Worm (Caenorhabditis elegans) whole organism, L4 larva: ENCODE measurements around the gene ZK1320.3.

Source experiments
- D1046.2 ChIP-seq: fragments of 200-800 bp; sonication (Bioruptor generic); IDR thresholded peaks from 2 replicates; pipeline ENCODE4 v1.3.6; 2022; ENCODE audit warnings: missing genetic modification characterization, missing compliant biosample characterization
- F10B5.3 ChIP-seq: sonication (generic microtip); optimal IDR thresholded peaks from 2 replicates; lab custom pipeline; 2016; ENCODE audit warnings: mild to moderate bottlenecking, missing genetic modification characterization, missing compliant biosample characterization
- F26F4.8 ChIP-seq: fragments of 200-800 bp; sonication (Bioruptor generic); conservative IDR thresholded peaks from 2 replicates; pipeline ENCODE4 v1.3.6; 2022; ENCODE audit warnings: missing genetic modification characterization, missing compliant biosample characterization
- T26A8.4 ChIP-seq: fragments of 200-800 bp; sonication (Bioruptor generic); IDR thresholded peaks from 2 replicates; pipeline ENCODE4 v1.3.6; 2022; ENCODE audit warnings: missing genetic modification characterization, missing compliant biosample characterization
- Y105C5A.15 ChIP-seq: fragments of 200-800 bp; sonication (Bioruptor generic); IDR thresholded peaks from 2 replicates; pipeline ENCODE4 v1.3.6; 2022; ENCODE audit warnings: missing genetic modification characterization, missing compliant biosample characterization
- ZK546.5 ChIP-seq, 2 experiments: sonication (generic microtip); optimal IDR thresholded peaks; 2 replicates each; lab custom pipeline; 2017; ENCODE audit warnings: missing biosample characterization in 2 of 2, missing genetic modification characterization in 2 of 2
- aly-2 ChIP-seq: sonication (generic microtip); optimal IDR thresholded peaks from 2 replicates; lab custom pipeline; 2018; ENCODE audit warnings: missing biosample characterization, missing genetic modification characterization
- ama-1 ChIP-seq: fragments of 150-350 bp; optimal IDR thresholded peaks from 2 replicates; lab custom pipeline; 2014; ENCODE audit warnings: inconsistent platforms, mixed read lengths
- ceh-20 ChIP-seq: fragments of 200-800 bp; sonication (Bioruptor generic); IDR thresholded peaks from 2 replicates; pipeline ENCODE4 v1.3.6; 2022; ENCODE audit warnings: missing genetic modification reagents, missing genetic modification characterization, missing compliant biosample characterization
- ceh-28 ChIP-seq: fragments of 150-350 bp; optimal IDR thresholded peaks from 2 replicates; lab custom pipeline; 2014; ENCODE audit warnings: missing biosample characterization, missing genetic modification reagents, missing genetic modification characterization
- ceh-44 ChIP-seq: fragments of 200-800 bp; sonication (Bioruptor generic); IDR thresholded peaks from 2 replicates; pipeline ENCODE4 v1.3.6; 2022; ENCODE audit warnings: missing genetic modification reagents, missing genetic modification characterization, missing compliant biosample characterization
- ctbp-1 ChIP-seq: fragments of 200-800 bp; sonication (Bioruptor generic); IDR thresholded peaks from 2 replicates; pipeline ENCODE4 v1.3.6; 2022; ENCODE audit warnings: missing genetic modification reagents, missing genetic modification characterization, missing compliant biosample characterization
- daf-19 ChIP-seq: fragments of 200-800 bp; sonication (Bioruptor generic); conservative IDR thresholded peaks from 2 replicates; pipeline ENCODE4 v1.3.6; 2022; ENCODE audit warnings: missing genetic modification characterization, missing compliant biosample characterization
- daf-8 ChIP-seq: fragments of 200-800 bp; sonication (Bioruptor generic); IDR thresholded peaks from 2 replicates; pipeline ENCODE4 v1.3.6; 2022; ENCODE audit warnings: missing genetic modification characterization, missing compliant biosample characterization
- dpl-1 ChIP-seq: fragments of 150-350 bp; optimal IDR thresholded peaks from 2 replicates; lab custom pipeline; 2014; ENCODE audit warnings: missing biosample characterization, missing genetic modification reagents, missing genetic modification characterization
- fkh-10 ChIP-seq: fragments of 150-350 bp; optimal IDR thresholded peaks from 2 replicates; lab custom pipeline; 2014; ENCODE audit warnings: missing biosample characterization, missing genetic modification reagents, missing genetic modification characterization
- fos-1 ChIP-seq: fragments of 150-350 bp; optimal IDR thresholded peaks from 2 replicates; lab custom pipeline; 2014; ENCODE audit warnings: missing biosample characterization, missing genetic modification characterization
- gei-8 ChIP-seq: fragments of 200-800 bp; sonication (Bioruptor generic); optimal IDR thresholded peaks from 2 replicates; lab custom pipeline; 2018; ENCODE audit warnings: mild to moderate bottlenecking, missing genetic modification characterization, missing compliant biosample characterization
- hmg-1.1 ChIP-seq: fragments of 200-800 bp; sonication (Bioruptor generic); IDR thresholded peaks from 2 replicates; pipeline ENCODE4 v1.3.6; 2022; ENCODE audit warnings: missing genetic modification reagents, missing genetic modification characterization, missing compliant biosample characterization
- lim-7 ChIP-seq: fragments of 200-800 bp; sonication (Bioruptor generic); IDR thresholded peaks from 2 replicates; pipeline ENCODE4 v1.3.6; 2022; ENCODE audit warnings: missing genetic modification characterization, missing compliant biosample characterization
- lin-29 ChIP-seq: fragments of 200-800 bp; sonication (Bioruptor generic); IDR thresholded peaks from 2 replicates; pipeline ENCODE4 v1.3.6; 2022; ENCODE audit warnings: missing genetic modification reagents, missing genetic modification characterization, missing compliant biosample characterization
- lin-38 ChIP-seq: fragments of 200-800 bp; sonication (Bioruptor generic); IDR thresholded peaks from 2 replicates; pipeline ENCODE4 v1.3.6; 2022; ENCODE audit warnings: missing genetic modification reagents, missing genetic modification characterization, missing compliant biosample characterization
- lir-3 ChIP-seq: sonication (generic microtip); optimal IDR thresholded peaks from 2 replicates; lab custom pipeline; 2016; ENCODE audit warnings: mild to moderate bottlenecking, missing genetic modification characterization, missing compliant biosample characterization
- mdl-1 ChIP-seq, 2 experiments: fragments of 150-350 bp in 1 of 2; sonication (generic microtip) in 1 of 2; optimal IDR thresholded peaks; 2 replicates each; lab custom pipeline; 2014 to 2017; ENCODE audit warnings: missing biosample characterization in 2 of 2, missing genetic modification characterization in 2 of 2
- mep-1 ChIP-seq: fragments of 150-350 bp; sonication (generic microtip); optimal IDR thresholded peaks from 3 replicates; lab custom pipeline; 2014; ENCODE audit warnings: missing biosample characterization, missing genetic modification characterization
- nhr-111 ChIP-seq: fragments of 200-800 bp; sonication (Bioruptor generic); optimal IDR thresholded peaks from 2 replicates; lab custom pipeline; 2018; ENCODE audit warnings: mild to moderate bottlenecking, missing genetic modification characterization, missing compliant biosample characterization
- nhr-25 ChIP-seq: sonication (generic microtip); optimal IDR thresholded peaks from 2 replicates; lab custom pipeline; 2017; ENCODE audit warnings: missing genetic modification characterization, mild to moderate bottlenecking, missing compliant biosample characterization, antibody characterized with exemption, moderate library complexity, borderline replicate concordance; ENCODE audit not compliant: insufficient read depth
- nhr-6 ChIP-seq: fragments of 150-350 bp; optimal IDR thresholded peaks from 2 replicates; lab custom pipeline; 2014; ENCODE audit warnings: missing biosample characterization, missing genetic modification characterization
- nhr-76 ChIP-seq: fragments of 150-350 bp; optimal IDR thresholded peaks from 2 replicates; lab custom pipeline; 2014; ENCODE audit warnings: missing biosample characterization, missing genetic modification characterization
- nhr-77 ChIP-seq: fragments of 150-350 bp; optimal IDR thresholded peaks from 2 replicates; lab custom pipeline; 2014; ENCODE audit warnings: missing biosample characterization, missing genetic modification characterization
- pqm-1 ChIP-seq: sonication (generic microtip); optimal IDR thresholded peaks from 2 replicates; lab custom pipeline; 2017; ENCODE audit warnings: missing biosample characterization, missing genetic modification characterization
- rbr-2 ChIP-seq: sonication (generic microtip); optimal IDR thresholded peaks from 2 replicates; lab custom pipeline; 2016; ENCODE audit warnings: missing genotype, missing genetic modification characterization, missing compliant biosample characterization
- saeg-2 ChIP-seq: fragments of 200-800 bp; sonication (Bioruptor generic); IDR thresholded peaks from 2 replicates; pipeline ENCODE4 v1.3.6; 2022; ENCODE audit warnings: missing genetic modification reagents, missing genetic modification characterization, missing compliant biosample characterization
- set-16 ChIP-seq: fragments of 200-800 bp; sonication (Bioruptor generic); IDR thresholded peaks from 2 replicates; pipeline ENCODE4 v1.3.6; 2022; ENCODE audit warnings: missing genetic modification reagents, missing genetic modification characterization, missing compliant biosample characterization
- snpc-4 ChIP-seq: fragments of 150-350 bp; optimal IDR thresholded peaks from 2 replicates; lab custom pipeline; 2014; ENCODE audit warnings: missing biosample characterization, missing genetic modification characterization
- spr-1 ChIP-seq: sonication (generic microtip); optimal IDR thresholded peaks from 2 replicates; lab custom pipeline; 2016; ENCODE audit warnings: mild to moderate bottlenecking, missing genetic modification characterization, missing compliant biosample characterization
- spr-3 ChIP-seq: fragments of 200-800 bp; sonication (Bioruptor generic); optimal IDR thresholded peaks from 2 replicates; lab custom pipeline; 2018; ENCODE audit warnings: mild to moderate bottlenecking, missing genetic modification characterization, missing compliant biosample characterization
- tra-1 ChIP-seq: fragments of 200-800 bp; sonication (Bioruptor generic); IDR thresholded peaks from 2 replicates; pipeline ENCODE4 v1.3.6; 2022; ENCODE audit warnings: missing genetic modification reagents, missing genetic modification characterization, missing compliant biosample characterization
- unc-39 ChIP-seq: sonication (generic microtip); optimal IDR thresholded peaks from 2 replicates; lab custom pipeline; 2017; ENCODE audit warnings: missing biosample characterization, missing genetic modification characterization
- unc-62 ChIP-seq, 3 experiments: fragments of 150-350 bp in 1 of 3; sonication (generic microtip); optimal IDR thresholded peaks in 2 of 3; peaks in 1 of 3; 1 replicate in 1 of 3; 2 replicates in 2 of 3; lab custom pipeline; 2014 to 2017; ENCODE audit warnings: missing biosample characterization in 3 of 3, missing genetic modification characterization in 3 of 3, missing genetic modification reagents in 3 of 3, missing genotype in 1 of 3
- zag-1 ChIP-seq: fragments of 150-350 bp; optimal IDR thresholded peaks from 2 replicates; lab custom pipeline; 2014; ENCODE audit warnings: missing biosample characterization, missing genetic modification characterization
- zfp-3 ChIP-seq: fragments of 200-800 bp; sonication (Bioruptor generic); conservative IDR thresholded peaks from 2 replicates; pipeline ENCODE4 v1.3.6; 2022; ENCODE audit warnings: missing genetic modification reagents, missing genetic modification characterization, missing compliant biosample characterization

The ZK1320.3 gene

ce11 chrII:9704746-9705145 lies 44.5 kb upstream of the ZK1320.3 start, which contains the start of gene Y53C12A.10:
Y53C12A.10 (minus strand) TSS chrII:9704846.
- TF ChIP-seq nhr-77 (tag; lab: Kevin White, UChicago) (no peak), daf-19 (GFP tag; lab: Robert Waterston, UW) (no peak), lin-38 (no peak), unc-39 (tag; lab: Kevin White, UChicago) (no peak), D1046.2 (GFP tag; lab: Robert Waterston, UW) (no peak), F26F4.8 (GFP tag; lab: Robert Waterston, UW) (no peak), rbr-2 (tag; lab: Kevin White, UChicago) (no peak), lim-7 (GFP tag; lab: Robert Waterston, UW) (no peak), zfp-3 (GFP tag; lab: Robert Waterston, UW) (no peak), lir-3 (tag; lab: Kevin White, UChicago) (no peak), F10B5.3 (no peak)

ce11 chrII:9703601-9704000 lies 43.4 kb upstream of the ZK1320.3 start, which contains the start of gene mop-25.2:
mop-25.2 (minus strand) TSS chrII:9703701.
- TF ChIP-seq ama-1 (lab: Kevin White, UChicago) (peak; percentile 38), spr-3 (no peak), lin-38 (0 out of 2 replicates have a peak, but pooled peaks have one; percentile 26), Y105C5A.15 (GFP tag; lab: Robert Waterston, UW) (no peak)

- TF ChIP-seq ceh-20 (GFP tag; lab: Robert Waterston, UW) (no peak), nhr-77 (tag; lab: Kevin White, UChicago) (no peak), pqm-1 (tag; lab: Kevin White, UChicago) (no peak), dpl-1 (GFP tag; lab: Kevin White, UChicago) (no peak), gei-8 (GFP tag; lab: Kevin White, UChicago) (no peak), T26A8.4 (GFP tag; lab: Robert Waterston, UW) (no peak), nhr-76 (no peak), zag-1 (tag; lab: Kevin White, UChicago) (no peak), rbr-2 (tag; lab: Kevin White, UChicago) (no peak), mep-1 (no peak), hmg-1.1 (GFP tag; lab: Robert Waterston, UW) (no peak), saeg-2 (GFP tag; lab: Robert Waterston, UW) (no peak), ceh-44 (GFP tag; lab: Robert Waterston, UW) (no peak)
Measured at ce11 chrII:9700363-9700762, 40.1 kb upstream of the ZK1320.3 start, which contains the start of the genes Y53C12A.8 and Y53C12A.7. Y53C12A.8 (minus strand) TSS chrII:9700463. Y53C12A.7 (plus strand) TSS chrII:9700543.

ce11 chrII:9695942-9696341 lies 35.7 kb upstream of the ZK1320.3 start:
- peak in 1 of 2 experiments; percentile 95 for TF ChIP-seq unc-62 (GFP tag; optimal IDR thresholded peaks at IDR 0.05 in 1 of 2; lab: Kevin White, UChicago)
- no peak for TF ChIP-seq unc-62 (tag; optimal IDR thresholded peaks at IDR 0.05; lab: Kevin White, UChicago)
- TF ChIP-seq fos-1, result no peak
- no peak for TF ChIP-seq spr-1

ce11 chrII:9691839-9692238 lies 31.6 kb upstream of the ZK1320.3 start, which contains the start of gene nlp-11:
nlp-11 (minus strand) TSS chrII:9691939.
- TF ChIP-seq ctbp-1 (no peak), unc-62 (GFP tag; optimal IDR thresholded peaks at IDR 0.05 in 1 of 2; lab: Kevin White, UChicago) (peak in 1 of 2 experiments; percentile 57), unc-62 (tag; optimal IDR thresholded peaks at IDR 0.05; lab: Kevin White, UChicago) (no peak), nhr-111 (GFP tag; lab: Kevin White, UChicago) (no peak), ceh-28 (tag; lab: Kevin White, UChicago) (no peak)

ce11 chrII:9690067-9690632 lies 29.9 kb upstream of the ZK1320.3 start:
- TF ChIP-seq fkh-10 (GFP tag; lab: Kevin White, UChicago) (peak; percentile 89), set-16 (GFP tag; lab: Robert Waterston, UW) (no peak), nhr-6 (tag; lab: Kevin White, UChicago) (no peak), snpc-4 (tag; lab: Kevin White, UChicago) (no peak), mdl-1 (tag; optimal IDR thresholded peaks at IDR 0.05; lab: Kevin White, UChicago) (no peak), rbr-2 (tag; lab: Kevin White, UChicago) (no peak), lin-29 (GFP tag; lab: Robert Waterston, UW) (no peak), aly-2 (tag; lab: Kevin White, UChicago) (no peak), daf-8 (GFP tag; lab: Robert Waterston, UW) (no peak), gei-8 (GFP tag; lab: Kevin White, UChicago) (no peak), tra-1 (GFP tag; lab: Robert Waterston, UW) (no peak), lin-38 (no peak), nhr-25 (no peak), ZK546.5 (tag; optimal IDR thresholded peaks at IDR 0.05; lab: Kevin White, UChicago) (no peak)
